Worm (Caenorhabditis elegans) whole organism, L4 larva: Measurements from ENCODE around the gene adh-1.

Source experiments
- F37D6.2 ChIP-seq: sonication (generic microtip); optimal IDR thresholded peaks from 2 replicates; lab custom pipeline; 2016; ENCODE audit warnings: mild to moderate bottlenecking, missing genetic modification characterization, missing compliant biosample characterization
- R02D3.7 ChIP-seq: fragments of 150-350 bp; sonication (generic microtip); optimal IDR thresholded peaks from 3 replicates; lab custom pipeline; 2014; ENCODE audit warnings: missing biosample characterization, missing genetic modification characterization
- T26A8.4 ChIP-seq: fragments of 200-800 bp; sonication (Bioruptor generic); IDR thresholded peaks from 2 replicates; pipeline ENCODE4 v1.3.6; 2022; ENCODE audit warnings: missing genetic modification characterization, missing compliant biosample characterization
- Y105C5A.15 ChIP-seq: fragments of 200-800 bp; sonication (Bioruptor generic); IDR thresholded peaks from 2 replicates; pipeline ENCODE4 v1.3.6; 2022; ENCODE audit warnings: missing genetic modification characterization, missing compliant biosample characterization
- Y75B8A.6 ChIP-seq: fragments of 200-800 bp; sonication (Bioruptor generic); IDR thresholded peaks from 2 replicates; pipeline ENCODE4 v1.3.6; 2022; ENCODE audit warnings: missing genetic modification reagents, missing genetic modification characterization, missing compliant biosample characterization
- ZK337.2 ChIP-seq: fragments of 200-800 bp; sonication (Bioruptor generic); IDR thresholded peaks from 2 replicates; pipeline ENCODE4 v1.3.6; 2022; ENCODE audit warnings: missing genetic modification reagents, missing genetic modification characterization, missing compliant biosample characterization
- ZK546.5 ChIP-seq, 2 experiments: sonication (generic microtip); optimal IDR thresholded peaks; 2 replicates each; lab custom pipeline; 2017; ENCODE audit warnings: missing biosample characterization in 2 of 2, missing genetic modification characterization in 2 of 2
- aha-1 ChIP-seq: fragments of 150-350 bp; peaks from one replicate; lab custom pipeline; 2014; ENCODE audit warnings: missing biosample characterization, missing genetic modification characterization
- ama-1 ChIP-seq: fragments of 150-350 bp; optimal IDR thresholded peaks from 2 replicates; lab custom pipeline; 2014; ENCODE audit warnings: inconsistent platforms, mixed read lengths
- ceh-20 ChIP-seq: fragments of 200-800 bp; sonication (Bioruptor generic); IDR thresholded peaks from 2 replicates; pipeline ENCODE4 v1.3.6; 2022; ENCODE audit warnings: missing genetic modification reagents, missing genetic modification characterization, missing compliant biosample characterization
- ceh-28 ChIP-seq: fragments of 150-350 bp; optimal IDR thresholded peaks from 2 replicates; lab custom pipeline; 2014; ENCODE audit warnings: missing biosample characterization, missing genetic modification reagents, missing genetic modification characterization
- ceh-82 ChIP-seq: sonication (generic microtip); optimal IDR thresholded peaks from 2 replicates; lab custom pipeline; 2017; ENCODE audit warnings: missing biosample characterization, missing genetic modification characterization
- daf-12 ChIP-seq: fragments of 150-350 bp; optimal IDR thresholded peaks from 2 replicates; lab custom pipeline; 2014; ENCODE audit warnings: missing biosample characterization, missing genetic modification reagents, missing genetic modification characterization
- daf-16 ChIP-seq, 3 experiments: sonication (generic microtip); optimal IDR thresholded peaks; 2 replicates each; lab custom pipeline; 2016 to 2017; ENCODE audit warnings: missing genetic modification characterization in 3 of 3, missing genetic modification reagents in 3 of 3, mild to moderate bottlenecking in 2 of 3, missing compliant biosample characterization in 2 of 3, missing biosample characterization in 1 of 3, moderate library complexity in 1 of 3
- dmd-6 ChIP-seq: fragments of 200-800 bp; sonication (Bioruptor generic); IDR thresholded peaks from 2 replicates; pipeline ENCODE4 v1.3.6; 2022; ENCODE audit warnings: missing genetic modification reagents, missing genetic modification characterization, missing compliant biosample characterization
- dpl-1 ChIP-seq: fragments of 150-350 bp; optimal IDR thresholded peaks from 2 replicates; lab custom pipeline; 2014; ENCODE audit warnings: missing biosample characterization, missing genetic modification reagents, missing genetic modification characterization
- duxl-1 ChIP-seq: sonication (generic microtip); optimal IDR thresholded peaks from 2 replicates; lab custom pipeline; 2016; ENCODE audit warnings: mild to moderate bottlenecking, missing genetic modification characterization, moderate library complexity, missing compliant biosample characterization; ENCODE audit not compliant: poor library complexity
- egl-27 ChIP-seq: sonication (generic microtip); optimal IDR thresholded peaks from 3 replicates; lab custom pipeline; 2017; ENCODE audit warnings: missing biosample characterization, missing genetic modification reagents, missing genetic modification characterization
- gei-8 ChIP-seq: fragments of 200-800 bp; sonication (Bioruptor generic); optimal IDR thresholded peaks from 2 replicates; lab custom pipeline; 2018; ENCODE audit warnings: mild to moderate bottlenecking, missing genetic modification characterization, missing compliant biosample characterization
- hlh-11 ChIP-seq: fragments of 200-800 bp; sonication (Bioruptor generic); optimal IDR thresholded peaks from 2 replicates; lab custom pipeline; 2018; ENCODE audit warnings: mild to moderate bottlenecking, missing genetic modification characterization, missing compliant biosample characterization
- hlh-30 ChIP-seq: sonication (generic microtip); optimal IDR thresholded peaks from 2 replicates; lab custom pipeline; 2017; ENCODE audit warnings: antibody characterized with exemption, mild to moderate bottlenecking, missing genetic modification characterization, missing compliant biosample characterization; ENCODE audit not compliant: insufficient read depth
- jun-1 ChIP-seq: fragments of 150-350 bp; optimal IDR thresholded peaks from 2 replicates; lab custom pipeline; 2014; ENCODE audit warnings: missing biosample characterization, missing genetic modification reagents, missing genetic modification characterization
- lim-7 ChIP-seq: fragments of 200-800 bp; sonication (Bioruptor generic); IDR thresholded peaks from 2 replicates; pipeline ENCODE4 v1.3.6; 2022; ENCODE audit warnings: missing genetic modification characterization, missing compliant biosample characterization
- lin-15B ChIP-seq: fragments of 150-350 bp; sonication (generic microtip); optimal IDR thresholded peaks from 3 replicates; lab custom pipeline; 2014; ENCODE audit warnings: missing biosample characterization, missing genetic modification characterization
- lin-29 ChIP-seq: fragments of 200-800 bp; sonication (Bioruptor generic); IDR thresholded peaks from 2 replicates; pipeline ENCODE4 v1.3.6; 2022; ENCODE audit warnings: missing genetic modification reagents, missing genetic modification characterization, missing compliant biosample characterization
- lin-39 ChIP-seq: fragments of 150-350 bp; optimal IDR thresholded peaks from 2 replicates; lab custom pipeline; 2014; ENCODE audit warnings: missing biosample characterization, missing genetic modification reagents, missing genetic modification characterization
- lsy-2 ChIP-seq, 2 experiments: fragments of 150-350 bp in 1 of 2; sonication (generic microtip) in 1 of 2; optimal IDR thresholded peaks; 2 replicates each; lab custom pipeline; 2014 to 2017; ENCODE audit warnings: missing biosample characterization in 2 of 2, missing genetic modification characterization in 2 of 2
- madf-5 ChIP-seq, 2 experiments: fragments of 200-800 bp; sonication (Bioruptor generic); IDR thresholded peaks; 2 replicates each; pipeline ENCODE4 v1.3.6; 2022; ENCODE audit warnings: missing compliant biosample characterization in 2 of 2, missing genetic modification characterization in 2 of 2
- mdl-1 ChIP-seq, 2 experiments: fragments of 150-350 bp in 1 of 2; sonication (generic microtip) in 1 of 2; optimal IDR thresholded peaks; 2 replicates each; lab custom pipeline; 2014 to 2017; ENCODE audit warnings: missing biosample characterization in 2 of 2, missing genetic modification characterization in 2 of 2
- mdt-29 ChIP-seq: fragments of 200-800 bp; sonication (Bioruptor generic); IDR thresholded peaks from 2 replicates; pipeline ENCODE4 v1.3.6; 2022; ENCODE audit warnings: missing genetic modification reagents, missing genetic modification characterization, missing compliant biosample characterization
- mep-1 ChIP-seq: fragments of 150-350 bp; sonication (generic microtip); optimal IDR thresholded peaks from 3 replicates; lab custom pipeline; 2014; ENCODE audit warnings: missing biosample characterization, missing genetic modification characterization
- nhr-111 ChIP-seq: fragments of 200-800 bp; sonication (Bioruptor generic); optimal IDR thresholded peaks from 2 replicates; lab custom pipeline; 2018; ENCODE audit warnings: mild to moderate bottlenecking, missing genetic modification characterization, missing compliant biosample characterization
- nhr-28 ChIP-seq: fragments of 150-350 bp; optimal IDR thresholded peaks from 2 replicates; lab custom pipeline; 2014; ENCODE audit warnings: missing biosample characterization, missing genetic modification characterization
- nhr-77 ChIP-seq: fragments of 150-350 bp; optimal IDR thresholded peaks from 2 replicates; lab custom pipeline; 2014; ENCODE audit warnings: missing biosample characterization, missing genetic modification characterization
- pha-4 ChIP-seq, 2 experiments: fragments of 150-350 bp in 1 of 2; fragments of 200-800 bp in 1 of 2; sonication (Bioruptor generic) in 1 of 2; IDR thresholded peaks in 1 of 2; optimal IDR thresholded peaks in 1 of 2; 2 replicates each; pipeline versions ENCODE4 v1.3.6 to Lab custom; 2014 to 2022; ENCODE audit warnings: missing genetic modification characterization in 2 of 2, missing genetic modification reagents in 2 of 2, missing biosample characterization in 1 of 2, missing compliant biosample characterization in 1 of 2
- php-3 ChIP-seq: fragments of 200-800 bp; sonication (Bioruptor generic); IDR thresholded peaks from 2 replicates; pipeline ENCODE4 v1.3.6; 2022; ENCODE audit warnings: missing genetic modification reagents, missing genetic modification characterization, missing compliant biosample characterization
- rbr-2 ChIP-seq: sonication (generic microtip); optimal IDR thresholded peaks from 2 replicates; lab custom pipeline; 2016; ENCODE audit warnings: missing genotype, missing genetic modification characterization, missing compliant biosample characterization
- saeg-2 ChIP-seq: fragments of 200-800 bp; sonication (Bioruptor generic); IDR thresholded peaks from 2 replicates; pipeline ENCODE4 v1.3.6; 2022; ENCODE audit warnings: missing genetic modification reagents, missing genetic modification characterization, missing compliant biosample characterization
- set-16 ChIP-seq: fragments of 200-800 bp; sonication (Bioruptor generic); IDR thresholded peaks from 2 replicates; pipeline ENCODE4 v1.3.6; 2022; ENCODE audit warnings: missing genetic modification reagents, missing genetic modification characterization, missing compliant biosample characterization
- skn-1 ChIP-seq: fragments of 150-350 bp; optimal IDR thresholded peaks from 2 replicates; lab custom pipeline; 2014; ENCODE audit warnings: missing biosample characterization, missing genetic modification characterization
- snpc-1.2 ChIP-seq: fragments of 200-800 bp; sonication (Bioruptor generic); IDR thresholded peaks from 2 replicates; pipeline ENCODE4 v1.3.6; 2022; ENCODE audit warnings: missing genetic modification reagents, missing genetic modification characterization, missing compliant biosample characterization
- spr-1 ChIP-seq: sonication (generic microtip); optimal IDR thresholded peaks from 2 replicates; lab custom pipeline; 2016; ENCODE audit warnings: mild to moderate bottlenecking, missing genetic modification characterization, missing compliant biosample characterization
- spr-3 ChIP-seq: fragments of 200-800 bp; sonication (Bioruptor generic); optimal IDR thresholded peaks from 2 replicates; lab custom pipeline; 2018; ENCODE audit warnings: mild to moderate bottlenecking, missing genetic modification characterization, missing compliant biosample characterization
- tra-1 ChIP-seq: fragments of 200-800 bp; sonication (Bioruptor generic); IDR thresholded peaks from 2 replicates; pipeline ENCODE4 v1.3.6; 2022; ENCODE audit warnings: missing genetic modification reagents, missing genetic modification characterization, missing compliant biosample characterization
- unc-130 ChIP-seq: sonication (generic microtip); optimal IDR thresholded peaks from 2 replicates; lab custom pipeline; 2016; ENCODE audit warnings: missing genetic modification reagents, missing genetic modification characterization, missing compliant biosample characterization
- unc-39 ChIP-seq: sonication (generic microtip); optimal IDR thresholded peaks from 2 replicates; lab custom pipeline; 2017; ENCODE audit warnings: missing biosample characterization, missing genetic modification characterization
- unc-62 ChIP-seq, 3 experiments: fragments of 150-350 bp in 1 of 3; sonication (generic microtip); optimal IDR thresholded peaks in 2 of 3; peaks in 1 of 3; 1 replicate in 1 of 3; 2 replicates in 2 of 3; lab custom pipeline; 2014 to 2017; ENCODE audit warnings: missing biosample characterization in 3 of 3, missing genetic modification characterization in 3 of 3, missing genetic modification reagents in 3 of 3, missing genotype in 1 of 3
- zip-2 ChIP-seq: fragments of 150-350 bp; optimal IDR thresholded peaks from 2 replicates; lab custom pipeline; 2014; ENCODE audit warnings: missing biosample characterization, missing genetic modification characterization

Gene adh-1

ce11 chrV:11921229-11921628 lies 33.2 kb downstream of the adh-1 start (continued):
- TF ChIP-seq tra-1 (GFP tag; lab: Robert Waterston, UW) (peak; percentile 46; the same call in 1 of the 2 replicates), ZK546.5 (tag; optimal IDR thresholded peaks at IDR 0.05; lab: Kevin White, UChicago) (no peak), dmd-6 (GFP tag; lab: Robert Waterston, UW) (peak; percentile 85), ceh-82 (tag; lab: Kevin White, UChicago) (no peak), unc-130 (no peak), F37D6.2 (tag; lab: Kevin White, UChicago) (no peak), lin-39 (tag; lab: Kevin White, UChicago) (no peak), ZK337.2 (no peak), nhr-111 (GFP tag; lab: Kevin White, UChicago) (no peak), skn-1 (tag; lab: Kevin White, UChicago) (no peak), egl-27 (tag; lab: Kevin White, UChicago) (no peak), mdl-1 (tag; optimal IDR thresholded peaks at IDR 0.05; lab: Kevin White, UChicago) (peak in 1 of 2 experiments; percentile 73), ama-1 (lab: Kevin White, UChicago) (peak; percentile 34), mep-1 (peak; percentile 73), php-3 (GFP tag; lab: Robert Waterston, UW) (0 out of 2 replicates have a peak, but pooled peaks have one; percentile 18), madf-5 (GFP tag; IDR thresholded peaks at IDR 0.05; lab: Robert Waterston, UW) (no peak), T26A8.4 (no peak), hlh-11 (tag; lab: Kevin White, UChicago) (peak; percentile 88), aha-1 (tag; lab: Kevin White, UChicago) (no peak), daf-16 (GFP tag; optimal IDR thresholded peaks at IDR 0.05; lab: Kevin White, UChicago) (no peak), daf-16 (tag; optimal IDR thresholded peaks at IDR 0.05; lab: Kevin White, UChicago) (peak; percentile 80), saeg-2 (GFP tag; lab: Robert Waterston, UW) (no peak), zip-2 (no peak), Y105C5A.15 (GFP tag; lab: Robert Waterston, UW) (no peak), mdt-29 (no peak), rbr-2 (tag; lab: Kevin White, UChicago) (peak; percentile 21)

ce11 chrV:11921689-11922517 lies 33.9 kb downstream of the adh-1 start:
- TF ChIP-seq daf-12 (tag; lab: Kevin White, UChicago) (no peak), R02D3.7 (no peak), gei-8 (GFP tag; lab: Kevin White, UChicago) (no peak), Y75B8A.6 (GFP tag; lab: Robert Waterston, UW) (no peak), ceh-28 (tag; lab: Kevin White, UChicago) (no peak), aha-1 (tag; lab: Kevin White, UChicago) (no peak), ZK337.2 (no peak), nhr-28 (tag; lab: Kevin White, UChicago) (peak; percentile 71), jun-1 (tag; lab: Kevin White, UChicago) (no peak), unc-39 (tag; lab: Kevin White, UChicago) (no peak), lin-29 (GFP tag; lab: Robert Waterston, UW) (no peak), ceh-82 (tag; lab: Kevin White, UChicago) (no peak), pha-4 (GFP tag; IDR thresholded peaks at IDR 0.05; lab: Robert Waterston, UW) (no peak), pha-4 (tag; optimal IDR thresholded peaks at IDR 0.05; lab: Kevin White, UChicago) (no peak), ceh-20 (no peak), snpc-1.2 (no peak), unc-62 (GFP tag; optimal IDR thresholded peaks at IDR 0.05 in 1 of 2; lab: Kevin White, UChicago) (peak in 1 of 2 experiments; percentile 36), unc-62 (tag; optimal IDR thresholded peaks at IDR 0.05; lab: Kevin White, UChicago) (no peak), spr-3 (GFP tag; lab: Kevin White, UChicago) (no peak), set-16 (GFP tag; lab: Robert Waterston, UW) (no peak), lsy-2 (tag; optimal IDR thresholded peaks at IDR 0.05; lab: Kevin White, UChicago) (no peak), spr-1 (tag; lab: Kevin White, UChicago) (no peak), hlh-30 (tag; lab: Kevin White, UChicago) (peak; percentile 80), nhr-77 (tag; lab: Kevin White, UChicago) (peak; percentile 55), lin-15B (tag; lab: Kevin White, UChicago) (no peak), saeg-2 (GFP tag; lab: Robert Waterston, UW) (no peak), duxl-1 (no peak), dmd-6 (GFP tag; lab: Robert Waterston, UW) (peak; percentile 51), lim-7 (no peak), dpl-1 (GFP tag; lab: Kevin White, UChicago) (no peak)
